Worm (Caenorhabditis elegans) whole organism, late embryonic: Measurements from ENCODE around the gene msp-76.

ENCODE experiments used
- F13H6.1 ChIP-seq: sonication (generic microtip); optimal IDR thresholded peaks from 2 replicates; lab custom pipeline; 2016; ENCODE audit warnings: missing genetic modification characterization, missing compliant biosample characterization
- K09A11.1 ChIP-seq: sonication (generic microtip); optimal IDR thresholded peaks from 2 replicates; lab custom pipeline; 2017; ENCODE audit warnings: antibody characterized with exemption, mild to moderate bottlenecking, missing genetic modification characterization, missing compliant biosample characterization; ENCODE audit not compliant: insufficient read depth
- Y22D7AL.16 ChIP-seq: sonication (generic microtip); optimal IDR thresholded peaks from 2 replicates; lab custom pipeline; 2016; ENCODE audit warnings: missing genetic modification characterization, missing compliant biosample characterization
- ahr-1 ChIP-seq: sonication (generic microtip); optimal IDR thresholded peaks from 2 replicates; lab custom pipeline; 2016; ENCODE audit warnings: missing genetic modification characterization, missing compliant biosample characterization
- ceh-14 ChIP-seq: sonication (generic microtip); optimal IDR thresholded peaks from 2 replicates; lab custom pipeline; 2016; ENCODE audit warnings: missing genotype, missing genetic modification characterization, missing compliant biosample characterization
- ceh-18 ChIP-seq: sonication (generic microtip); optimal IDR thresholded peaks from 2 replicates; lab custom pipeline; 2016; ENCODE audit warnings: missing genetic modification characterization, missing compliant biosample characterization
- ceh-19 ChIP-seq: fragments of 200-800 bp; sonication (Bioruptor generic); optimal IDR thresholded peaks from 2 replicates; lab custom pipeline; 2018; ENCODE audit warnings: mild to moderate bottlenecking, missing genetic modification characterization, missing compliant biosample characterization
- ceh-2 ChIP-seq: sonication (generic microtip); optimal IDR thresholded peaks from 2 replicates; lab custom pipeline; 2016; ENCODE audit warnings: missing genotype, missing genetic modification characterization, missing compliant biosample characterization
- ceh-30 ChIP-seq: fragments of 150-350 bp; optimal IDR thresholded peaks from 2 replicates; lab custom pipeline; 2014; ENCODE audit warnings: missing biosample characterization, missing genetic modification characterization
- ceh-31 ChIP-seq: sonication (generic microtip); optimal IDR thresholded peaks from 2 replicates; lab custom pipeline; 2016; ENCODE audit warnings: missing genetic modification characterization, missing compliant biosample characterization
- ceh-34 ChIP-seq: sonication (generic microtip); optimal IDR thresholded peaks from 2 replicates; lab custom pipeline; 2016; ENCODE audit warnings: mild to moderate bottlenecking, missing genetic modification characterization, missing compliant biosample characterization
- ceh-6 ChIP-seq: fragments of 200-800 bp; sonication (Bioruptor generic); optimal IDR thresholded peaks from 2 replicates; lab custom pipeline; 2018; ENCODE audit warnings: mild to moderate bottlenecking, missing genetic modification characterization, missing compliant biosample characterization
- ceh-9 ChIP-seq: sonication (generic microtip); optimal IDR thresholded peaks from 2 replicates; lab custom pipeline; 2016; ENCODE audit warnings: mild to moderate bottlenecking, missing genetic modification characterization, inconsistent platforms, missing compliant biosample characterization
- che-1 ChIP-seq: sonication (generic microtip); optimal IDR thresholded peaks from 2 replicates; lab custom pipeline; 2016; ENCODE audit warnings: mild to moderate bottlenecking, missing genetic modification characterization, missing compliant biosample characterization
- dmd-4 ChIP-seq: sonication (generic microtip); optimal IDR thresholded peaks from 2 replicates; lab custom pipeline; 2016; ENCODE audit warnings: borderline replicate concordance, missing genetic modification characterization, missing compliant biosample characterization
- ets-4 ChIP-seq: sonication (generic microtip); optimal IDR thresholded peaks from 2 replicates; lab custom pipeline; 2016; ENCODE audit warnings: missing genetic modification characterization, missing compliant biosample characterization
- eyg-1 ChIP-seq: sonication (generic microtip); optimal IDR thresholded peaks from 2 replicates; lab custom pipeline; 2016; ENCODE audit warnings: missing genotype, missing genetic modification characterization, missing compliant biosample characterization
- fkh-6 ChIP-seq: sonication (generic microtip); optimal IDR thresholded peaks from 2 replicates; lab custom pipeline; 2016; ENCODE audit warnings: missing genetic modification characterization, missing compliant biosample characterization
- hlh-15 ChIP-seq: sonication (generic microtip); optimal IDR thresholded peaks from 2 replicates; lab custom pipeline; 2016; ENCODE audit warnings: missing genetic modification characterization, missing compliant biosample characterization
- lim-6 ChIP-seq: sonication (generic microtip); optimal IDR thresholded peaks from 2 replicates; lab custom pipeline; 2016; ENCODE audit warnings: missing genetic modification characterization, missing compliant biosample characterization
- lin-11 ChIP-seq: fragments of 200-800 bp; sonication (Bioruptor generic); optimal IDR thresholded peaks from 2 replicates; lab custom pipeline; 2018; ENCODE audit warnings: mild to moderate bottlenecking, missing genetic modification characterization, missing compliant biosample characterization
- mec-3 ChIP-seq: sonication (generic microtip); optimal IDR thresholded peaks from 2 replicates; lab custom pipeline; 2016; ENCODE audit warnings: borderline replicate concordance, missing genetic modification characterization, missing compliant biosample characterization
- nhr-11 ChIP-seq: fragments of 150-350 bp; optimal IDR thresholded peaks from 2 replicates; lab custom pipeline; 2014; ENCODE audit warnings: missing biosample characterization, missing genetic modification characterization
- npax-4 ChIP-seq: sonication (generic microtip); optimal IDR thresholded peaks from 2 replicates; lab custom pipeline; 2016; ENCODE audit warnings: missing genetic modification characterization, missing compliant biosample characterization
- odd-2 ChIP-seq: sonication (generic microtip); optimal IDR thresholded peaks from 2 replicates; lab custom pipeline; 2017; ENCODE audit warnings: antibody characterized with exemption, mild to moderate bottlenecking, missing genetic modification characterization, missing compliant biosample characterization
- pag-3 ChIP-seq: sonication (generic microtip); optimal IDR thresholded peaks from 2 replicates; lab custom pipeline; 2016; ENCODE audit warnings: missing compliant biosample characterization, missing genetic modification characterization, borderline replicate concordance
- pax-1 ChIP-seq: fragments of 150-350 bp; optimal IDR thresholded peaks from 2 replicates; lab custom pipeline; 2014; ENCODE audit warnings: missing biosample characterization, missing genetic modification characterization
- pha-2 ChIP-seq: sonication (generic microtip); optimal IDR thresholded peaks from 2 replicates; lab custom pipeline; 2017; ENCODE audit warnings: mild to moderate bottlenecking, missing genetic modification characterization, missing compliant biosample characterization
- ref-2 ChIP-seq: sonication (generic microtip); optimal IDR thresholded peaks from 2 replicates; lab custom pipeline; 2016; ENCODE audit warnings: missing genetic modification characterization, missing compliant biosample characterization
- sdc-2 ChIP-seq: sonication (generic microtip); optimal IDR thresholded peaks from 2 replicates; lab custom pipeline; 2016; ENCODE audit warnings: missing genotype, missing genetic modification characterization, missing compliant biosample characterization
- sox-2 ChIP-seq: fragments of 200-800 bp; sonication (Bioruptor generic); IDR thresholded peaks from 2 replicates; pipeline ENCODE4 v1.3.6; 2022; ENCODE audit warnings: missing genetic modification reagents, missing genetic modification characterization, missing compliant biosample characterization
- syd-9 ChIP-seq: sonication (generic microtip); optimal IDR thresholded peaks from 2 replicates; lab custom pipeline; 2016; ENCODE audit warnings: mild to moderate bottlenecking, missing genetic modification characterization, moderate library complexity, missing compliant biosample characterization
- tbx-7 ChIP-seq: sonication (generic microtip); optimal IDR thresholded peaks from 2 replicates; lab custom pipeline; 2016; ENCODE audit warnings: missing genotype, missing genetic modification characterization, missing compliant biosample characterization
- unc-42 ChIP-seq: sonication (generic microtip); optimal IDR thresholded peaks from 2 replicates; lab custom pipeline; 2016; ENCODE audit warnings: missing genotype, missing genetic modification characterization, missing compliant biosample characterization
- unc-86 ChIP-seq: sonication (generic microtip); optimal IDR thresholded peaks from 2 replicates; lab custom pipeline; 2016; ENCODE audit warnings: missing genetic modification characterization, missing compliant biosample characterization
- zip-5 ChIP-seq: sonication (generic microtip); optimal IDR thresholded peaks from 2 replicates; lab custom pipeline; 2016; ENCODE audit warnings: missing genetic modification characterization, missing compliant biosample characterization
- ztf-16 ChIP-seq: sonication (generic microtip); optimal IDR thresholded peaks from 2 replicates; lab custom pipeline; 2017; ENCODE audit warnings: missing genetic modification characterization, missing compliant biosample characterization

The msp-76 gene

DNA sequence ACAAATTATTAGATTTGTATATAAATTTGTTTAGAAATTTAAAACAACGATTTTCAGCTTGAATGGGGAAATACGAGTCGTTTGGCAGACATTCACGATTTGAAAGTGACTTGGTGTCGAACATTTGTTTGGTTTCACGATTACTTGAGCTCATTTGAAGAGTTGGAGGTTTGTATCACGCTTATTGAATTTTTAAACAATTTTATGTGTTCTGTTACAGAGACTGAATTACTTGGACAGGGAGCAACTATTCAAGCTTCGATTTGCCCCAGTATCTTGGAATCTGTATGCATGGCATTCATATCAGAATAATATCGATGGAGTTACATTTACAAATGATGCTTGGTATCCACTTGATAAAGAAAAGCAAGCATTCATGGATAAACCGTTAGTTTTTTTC is 38.4 kb downstream of the msp-76 start:
- TF ChIP-seq mec-3 (tag; lab: Kevin White, UChicago) (no peak), pax-1 (tag; lab: Kevin White, UChicago) (no peak), hlh-15 (tag; lab: Kevin White, UChicago) (no peak), ets-4 (tag; lab: Kevin White, UChicago) (no peak), npax-4 (tag; lab: Kevin White, UChicago) (no peak)

DNA sequence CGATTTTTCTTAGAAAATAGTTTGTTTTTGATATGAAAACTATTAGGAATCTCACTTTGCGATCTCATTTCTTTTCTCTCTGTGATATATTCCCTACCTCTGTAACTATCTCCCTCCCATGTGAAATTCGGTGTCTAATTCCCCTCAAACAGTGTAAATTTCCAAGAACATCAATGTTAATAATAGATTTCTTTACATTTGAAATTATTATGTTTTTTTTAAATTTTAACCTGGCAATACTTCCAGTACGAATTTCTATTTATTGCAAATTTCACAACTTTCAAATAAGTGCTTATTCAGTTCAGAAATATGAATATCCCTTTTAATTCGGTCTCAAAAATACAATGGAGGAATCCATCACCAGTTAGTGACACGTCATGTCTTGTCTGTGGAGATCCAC is 39.6 kb downstream of the msp-76 start, which contains the start of gene nhr-100:
Gene nhr-100, plus strand, starts transcription at position 301 of the 400 bp plus-strand sequence.
- no peak for TF ChIP-seq K09A11.1 (tag; lab: Kevin White, UChicago)
- no peak for TF ChIP-seq sdc-2
- TF ChIP-seq ref-2 (tag; lab: Kevin White, UChicago): no peak
- TF ChIP-seq ceh-30 (tag; lab: Kevin White, UChicago): no peak
- no peak for TF ChIP-seq npax-4 (tag; lab: Kevin White, UChicago)
- TF ChIP-seq Y22D7AL.16 (tag; lab: Kevin White, UChicago): no peak
- TF ChIP-seq pag-3 (tag; lab: Kevin White, UChicago): no peak
- no peak for TF ChIP-seq ceh-14 (tag; lab: Kevin White, UChicago)
- TF ChIP-seq lin-11 (tag; lab: Kevin White, UChicago): no peak
- TF ChIP-seq mec-3 (tag; lab: Kevin White, UChicago): no peak
- no peak for TF ChIP-seq ceh-34
- TF ChIP-seq nhr-11 (tag; lab: Kevin White, UChicago): no peak
- no peak for TF ChIP-seq eyg-1 (tag; lab: Kevin White, UChicago)
- TF ChIP-seq ceh-9 (tag; lab: Kevin White, UChicago): no peak
- no peak for TF ChIP-seq tbx-7 (tag; lab: Kevin White, UChicago)
- TF ChIP-seq odd-2 (tag; lab: Kevin White, UChicago): no peak
- TF ChIP-seq fkh-6 (tag; lab: Kevin White, UChicago): no peak
- no peak for TF ChIP-seq ceh-31 (tag; lab: Kevin White, UChicago)
- TF ChIP-seq F13H6.1 (tag; lab: Kevin White, UChicago): no peak

DNA sequence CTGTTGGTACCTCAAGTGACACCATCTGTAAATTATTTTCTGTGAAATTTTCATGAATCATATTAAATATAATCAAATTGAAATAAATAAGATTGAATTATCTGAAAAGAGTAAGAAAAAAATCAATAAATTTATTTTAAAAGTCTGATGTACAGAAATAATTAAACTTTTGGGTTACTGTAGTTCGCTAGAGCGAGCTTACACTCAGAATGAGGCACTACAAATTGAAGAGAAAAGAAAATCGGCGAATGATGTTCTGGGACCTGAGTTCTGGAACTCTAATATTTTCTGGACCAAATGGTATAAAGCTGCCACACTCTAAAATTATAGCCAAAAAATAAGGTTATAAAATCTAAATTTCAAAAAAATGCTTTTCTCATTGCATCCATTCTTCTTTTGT is 45.1 kb downstream of the msp-76 start:
- no peak for TF ChIP-seq ceh-18 (tag; lab: Kevin White, UChicago)
- no peak for TF ChIP-seq ceh-2
- no peak for TF ChIP-seq dmd-4 (tag; lab: Kevin White, UChicago)
- no peak for TF ChIP-seq ets-4 (tag; lab: Kevin White, UChicago)
- TF ChIP-seq sdc-2: no peak
- no peak for TF ChIP-seq sox-2 (GFP tag; lab: Robert Waterston, UW)
- TF ChIP-seq ztf-16: no peak

DNA sequence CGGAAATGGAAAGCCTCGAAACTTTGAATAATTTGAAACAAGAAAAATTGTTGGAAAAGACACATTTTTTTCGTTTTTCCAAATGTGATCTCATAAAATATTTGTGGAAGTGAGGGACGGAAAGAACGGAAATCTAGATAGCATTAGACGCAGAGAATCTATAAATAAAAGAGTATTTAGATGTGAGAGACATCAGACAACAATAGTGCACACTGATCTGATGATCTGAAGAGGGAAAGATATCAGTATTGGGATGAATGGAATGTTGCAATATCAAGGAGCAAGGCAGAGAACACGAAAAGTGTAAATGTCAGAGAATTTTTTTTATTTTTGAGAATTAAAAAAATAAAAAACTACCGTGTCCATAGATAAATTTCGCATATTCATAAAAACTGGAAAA is 46.0 kb downstream of the msp-76 start:
- TF ChIP-seq ceh-18 (tag; lab: Kevin White, UChicago) (no peak), ztf-16 (no peak), sox-2 (GFP tag; lab: Robert Waterston, UW) (no peak), ceh-6 (GFP tag; lab: Kevin White, UChicago) (no peak), F13H6.1 (tag; lab: Kevin White, UChicago) (no peak), ceh-19 (GFP tag; lab: Kevin White, UChicago) (no peak), lim-6 (tag; lab: Kevin White, UChicago) (no peak), unc-42 (tag; lab: Kevin White, UChicago) (no peak), pha-2 (tag; lab: Kevin White, UChicago) (no peak), zip-5 (no peak), tbx-7 (tag; lab: Kevin White, UChicago) (no peak), ahr-1 (tag; lab: Kevin White, UChicago) (no peak), K09A11.1 (tag; lab: Kevin White, UChicago) (no peak), che-1 (tag; lab: Kevin White, UChicago) (no peak), syd-9 (no peak), unc-86 (no peak)
